Fruit fly (Drosophila melanogaster) whole organism, embryonic: Measurements from ENCODE around the gene Nxf3.
A peak's percentile ranks its signal among the peaks of the same experiment; 100 is the strongest.

ENCODE experiments used
- Aef1 ChIP-seq: fragments of 200-800 bp; sonication (Bioruptor generic); IDR thresholded peaks from 3 replicates; pipeline ENCODE4 v1.3.6; 2022; ENCODE audit warnings: missing biosample characterization, missing genetic modification characterization
- B-H2 ChIP-seq: fragments of 200-800 bp; sonication (Bioruptor generic); optimal IDR thresholded peaks from 2 replicates; lab custom pipeline; 2018; ENCODE audit warnings: missing biosample characterization, mild to moderate bottlenecking, missing genetic modification characterization
- Bdp1 ChIP-seq: fragments of 200-800 bp; sonication (Bioruptor generic); optimal IDR thresholded peaks from 3 replicates; lab custom pipeline; 2016; ENCODE audit warnings: missing biosample characterization, missing genetic modification characterization
- Bgb ChIP-seq: fragments of 200-800 bp; sonication (Bioruptor generic); IDR thresholded peaks from 2 replicates; pipeline ENCODE4 v1.3.6; 2022; ENCODE audit warnings: missing biosample characterization, missing genetic modification characterization; ENCODE audit not compliant: partially characterized antibody
- Blimp-1 ChIP-seq: fragments of 200-800 bp; sonication (Bioruptor generic); optimal IDR thresholded peaks from 3 replicates; lab custom pipeline; 2018; ENCODE audit warnings: missing biosample characterization, missing genetic modification characterization, mild to moderate bottlenecking, moderate library complexity, missing genetic modification reagents
- CG10321 ChIP-seq: fragments of 200-800 bp; sonication (Bioruptor generic); IDR thresholded peaks from 2 replicates; pipeline ENCODE4 v1.3.6; 2022; ENCODE audit warnings: missing biosample characterization, missing genetic modification characterization
- CG10366 ChIP-seq: fragments of 200-800 bp; sonication (Bioruptor generic); IDR thresholded peaks from 2 replicates; pipeline ENCODE4 v1.3.6; 2022; ENCODE audit warnings: missing biosample characterization, missing genetic modification characterization
- CG10959 ChIP-seq: fragments of 200-800 bp; sonication (Bioruptor generic); IDR thresholded peaks from 2 replicates; pipeline ENCODE4 v1.3.6; 2022; ENCODE audit warnings: missing biosample characterization, missing genetic modification characterization
- CG11247 ChIP-seq: fragments of 200-800 bp; sonication (Bioruptor generic); IDR thresholded peaks from 2 replicates; pipeline ENCODE4 v1.3.6; 2022; ENCODE audit warnings: missing biosample characterization, missing genetic modification characterization
- CG13123 ChIP-seq: fragments of 200-800 bp; sonication (Bioruptor generic); optimal IDR thresholded peaks from 2 replicates; lab custom pipeline; 2016; ENCODE audit warnings: missing biosample characterization, missing genetic modification characterization
- CG13775 ChIP-seq: fragments of 200-800 bp; sonication (Bioruptor generic); optimal IDR thresholded peaks from 3 replicates; lab custom pipeline; 2017; ENCODE audit warnings: missing biosample characterization, mild to moderate bottlenecking, missing genetic modification characterization
- CG15514 ChIP-seq: fragments of 200-800 bp; sonication (Bioruptor generic); optimal IDR thresholded peaks from 3 replicates; lab custom pipeline; 2017; ENCODE audit warnings: missing biosample characterization, missing genetic modification characterization, mild to moderate bottlenecking, moderate library complexity, missing genetic modification reagents
- CG16815 ChIP-seq: fragments of 200-800 bp; sonication (Bioruptor generic); optimal IDR thresholded peaks from 3 replicates; lab custom pipeline; 2017; ENCODE audit warnings: missing biosample characterization, mild to moderate bottlenecking, missing genetic modification characterization
- CG16863 ChIP-seq: fragments of 200-800 bp; sonication (Bioruptor generic); optimal IDR thresholded peaks from 3 replicates; lab custom pipeline; 2016; ENCODE audit warnings: missing biosample characterization, missing genetic modification characterization
- CG17385 ChIP-seq: fragments of 200-800 bp; sonication (Bioruptor generic); optimal IDR thresholded peaks from 3 replicates; lab custom pipeline; 2018; ENCODE audit warnings: missing biosample characterization, mild to moderate bottlenecking, missing genetic modification characterization
- CG17912 ChIP-seq: fragments of 200-800 bp; sonication (Bioruptor generic); optimal IDR thresholded peaks from 2 replicates; lab custom pipeline; 2018; ENCODE audit warnings: missing biosample characterization, mild to moderate bottlenecking, missing genetic modification characterization
- CG1792 ChIP-seq: fragments of 200-800 bp; sonication (Bioruptor generic); optimal IDR thresholded peaks from 2 replicates; lab custom pipeline; 2016; ENCODE audit warnings: missing biosample characterization, missing genetic modification characterization
- CG1832 ChIP-seq: fragments of 200-800 bp; sonication (Bioruptor generic); optimal IDR thresholded peaks from 2 replicates; lab custom pipeline; 2017; ENCODE audit warnings: missing biosample characterization, mild to moderate bottlenecking, missing genetic modification characterization, inconsistent platforms
- CG2116 ChIP-seq: fragments of 200-800 bp; sonication (Bioruptor generic); optimal IDR thresholded peaks from 3 replicates; lab custom pipeline; 2018; ENCODE audit warnings: missing biosample characterization, mild to moderate bottlenecking, missing genetic modification characterization
- CG2199 ChIP-seq: fragments of 200-800 bp; sonication (Bioruptor generic); IDR thresholded peaks from 3 replicates; pipeline ENCODE4 v1.3.6; 2022; ENCODE audit warnings: missing biosample characterization, missing genetic modification characterization
- CG30020 ChIP-seq: fragments of 200-800 bp; optimal IDR thresholded peaks from 2 replicates; lab custom pipeline; 2019; ENCODE audit warnings: missing biosample characterization, mild to moderate bottlenecking, missing genetic modification characterization, moderate library complexity
- CG31441 ChIP-seq: fragments of 200-800 bp; sonication (Bioruptor generic); IDR thresholded peaks from 2 replicates; pipeline ENCODE4 v1.3.6; 2022; ENCODE audit warnings: missing biosample characterization, missing genetic modification characterization
- CG33213 ChIP-seq: fragments of 200-800 bp; sonication (Bioruptor generic); optimal IDR thresholded peaks from 3 replicates; lab custom pipeline; 2016; ENCODE audit warnings: missing biosample characterization, missing genetic modification characterization
- CG33557 ChIP-seq: fragments of 200-800 bp; sonication (Bioruptor generic); optimal IDR thresholded peaks from 2 replicates; lab custom pipeline; 2019; ENCODE audit warnings: missing biosample characterization, mild to moderate bottlenecking, missing genetic modification characterization, moderate library complexity
- CG34422 ChIP-seq: fragments of 200-800 bp; sonication (Bioruptor generic); IDR thresholded peaks from 3 replicates; pipeline ENCODE4 v1.3.6; 2022; ENCODE audit warnings: missing biosample characterization, missing genetic modification characterization
- CG5180 ChIP-seq: fragments of 200-800 bp; sonication (Bioruptor generic); optimal IDR thresholded peaks from 3 replicates; lab custom pipeline; 2017; ENCODE audit warnings: missing biosample characterization, missing genetic modification characterization, mild to moderate bottlenecking, moderate library complexity, missing genetic modification reagents
- CG7372 ChIP-seq: fragments of 200-800 bp; sonication (Bioruptor generic); IDR thresholded peaks from 2 replicates; pipeline ENCODE4 v1.3.6; 2022; ENCODE audit warnings: missing biosample characterization, missing genetic modification characterization
- CHES-1-like ChIP-seq: fragments of 200-800 bp; sonication (Bioruptor generic); optimal IDR thresholded peaks from 2 replicates; lab custom pipeline; 2016; ENCODE audit warnings: missing biosample characterization, missing genetic modification characterization
- CoRest ChIP-seq: fragments of 200-800 bp; sonication (Bioruptor generic); optimal IDR thresholded peaks from 3 replicates; lab custom pipeline; 2018; ENCODE audit warnings: missing biosample characterization, mild to moderate bottlenecking, missing genetic modification characterization, moderate library complexity
- Doc2 ChIP-seq: fragments of 200-800 bp; sonication (Bioruptor generic); IDR thresholded peaks from 2 replicates; pipeline ENCODE4 v1.3.6; 2022; ENCODE audit warnings: missing biosample characterization, missing genetic modification characterization
- Max ChIP-seq: fragments of 200-800 bp; sonication (Bioruptor generic); optimal IDR thresholded peaks from 2 replicates; lab custom pipeline; 2016; ENCODE audit warnings: missing biosample characterization, mild to moderate bottlenecking, missing genetic modification characterization
- Ptx1 ChIP-seq: fragments of 200-800 bp; sonication (Bioruptor generic); IDR thresholded peaks from 2 replicates; pipeline ENCODE4 v1.3.6; 2022; ENCODE audit warnings: missing biosample characterization, missing genetic modification characterization
- Rfx ChIP-seq: fragments of 200-800 bp; sonication (Bioruptor generic); IDR thresholded peaks from 2 replicates; pipeline ENCODE4 v1.3.6; 2022; ENCODE audit warnings: missing biosample characterization, missing genetic modification characterization
- caup ChIP-seq: fragments of 200-800 bp; sonication (Bioruptor generic); optimal IDR thresholded peaks from 3 replicates; lab custom pipeline; 2017; ENCODE audit warnings: missing biosample characterization, mild to moderate bottlenecking, missing genetic modification characterization, moderate library complexity; ENCODE audit not compliant: severe bottlenecking
- cwo ChIP-seq: fragments of 200-800 bp; sonication (Bioruptor generic); optimal IDR thresholded peaks from 3 replicates; lab custom pipeline; 2017; ENCODE audit warnings: missing biosample characterization, missing genetic modification characterization, mild to moderate bottlenecking, moderate library complexity, missing genetic modification reagents
- ewg ChIP-seq: fragments of 200-800 bp; sonication (Bioruptor generic); optimal IDR thresholded peaks from 3 replicates; lab custom pipeline; 2017; ENCODE audit warnings: mild to moderate bottlenecking, missing biosample characterization, missing genetic modification reagents, missing genetic modification characterization
- gt ChIP-seq: fragments of 200-800 bp; sonication (Bioruptor generic); IDR thresholded peaks from 2 replicates; pipeline ENCODE4 v1.3.6; 2022; ENCODE audit warnings: missing biosample characterization, missing genetic modification characterization
- insv ChIP-seq, 2 experiments: fragments of 200-800 bp; sonication (Bioruptor generic); optimal IDR thresholded peaks; 3 replicates each; lab custom pipeline; 2016 to 2018; ENCODE audit warnings: missing biosample characterization in 2 of 2, missing genetic modification characterization in 2 of 2
- lab ChIP-seq: fragments of 200-800 bp; sonication (Bioruptor generic); optimal IDR thresholded peaks from 3 replicates; lab custom pipeline; 2017; ENCODE audit warnings: missing biosample characterization, missing genetic modification characterization, mild to moderate bottlenecking, moderate library complexity, missing genetic modification reagents
- lmd ChIP-seq: fragments of 200-800 bp; sonication (Bioruptor generic); IDR thresholded peaks from 2 replicates; pipeline ENCODE4 v1.3.6; 2022; ENCODE audit warnings: missing biosample characterization, missing genetic modification characterization
- mld ChIP-seq: fragments of 200-800 bp; sonication (Bioruptor generic); IDR thresholded peaks from 3 replicates; pipeline ENCODE4 v1.3.6; 2022; ENCODE audit warnings: missing biosample characterization, missing genetic modification characterization; ENCODE audit not compliant: partially characterized antibody
- nerfin-1 ChIP-seq: fragments of 200-800 bp; sonication (Bioruptor generic); optimal IDR thresholded peaks from 3 replicates; lab custom pipeline; 2019; ENCODE audit warnings: missing biosample characterization, mild to moderate bottlenecking, missing genetic modification characterization, moderate library complexity
- nom ChIP-seq: fragments of 200-800 bp; sonication (Bioruptor generic); optimal IDR thresholded peaks from 2 replicates; lab custom pipeline; 2017; ENCODE audit warnings: missing biosample characterization, missing genetic modification characterization, mild to moderate bottlenecking, moderate library complexity, missing genetic modification reagents
- otp ChIP-seq: fragments of 200-800 bp; sonication (Bioruptor generic); IDR thresholded peaks from 3 replicates; pipeline ENCODE4, ENCODE4 v1.3.6; 2022; ENCODE audit warnings: missing biosample characterization, missing genetic modification characterization
- pfk ChIP-seq: fragments of 200-800 bp; sonication (Bioruptor generic); optimal IDR thresholded peaks from 2 replicates; lab custom pipeline; 2018; ENCODE audit warnings: missing biosample characterization, mild to moderate bottlenecking, missing genetic modification characterization, moderate library complexity
- pzg ChIP-seq: fragments of 200-800 bp; sonication (Bioruptor generic); optimal IDR thresholded peaks from 3 replicates; lab custom pipeline; 2018; ENCODE audit warnings: missing biosample characterization, mild to moderate bottlenecking, missing genetic modification characterization, moderate library complexity
- sd ChIP-seq: fragments of 200-800 bp; sonication (Bioruptor generic); optimal IDR thresholded peaks from 3 replicates; lab custom pipeline; 2018; ENCODE audit warnings: missing biosample characterization, mild to moderate bottlenecking, missing genetic modification characterization, moderate library complexity
- sug ChIP-seq: fragments of 200-800 bp; optimal IDR thresholded peaks from 2 replicates; lab custom pipeline; 2019; ENCODE audit warnings: missing biosample characterization, mild to moderate bottlenecking, missing genetic modification characterization, moderate library complexity
- wek ChIP-seq: fragments of 200-800 bp; sonication (Bioruptor generic); optimal IDR thresholded peaks from 3 replicates; lab custom pipeline; 2018; ENCODE audit warnings: missing biosample characterization, mild to moderate bottlenecking, missing genetic modification characterization, moderate library complexity

Gene Nxf3

dm6 chr3L:14004041-14004407 is 39.0 kb downstream of the Nxf3 start (continued):
- TF ChIP-seq wek (GFP tag; lab: Kevin White, UChicago) (peak; percentile 11), lab (GFP tag; lab: Kevin White, UChicago) (peak; percentile 20), CG15514 (GFP tag; lab: Kevin White, UChicago) (peak; percentile 19), nerfin-1 (tag; lab: Kevin White, UChicago) (peak; percentile 64), CG7372 (GFP tag; lab: Robert Waterston, UW) (no peak), CG10366 (GFP tag; lab: Robert Waterston, UW) (peak; percentile 13; the same call in 1 of the 2 replicates), CG10321 (peak; percentile 99), nom (GFP tag; lab: Kevin White, UChicago) (peak; percentile 42), CG13123 (GFP tag; lab: Kevin White, UChicago) (peak; percentile 25), pfk (GFP tag; lab: Kevin White, UChicago) (peak; percentile 55), CG34422 (GFP tag; lab: Robert Waterston, UW) (peak; percentile 74), mld (no peak), CG1832 (GFP tag; lab: Kevin White, UChicago) (peak; percentile 86), Aef1 (GFP tag; lab: Robert Waterston, UW) (no peak), CG5180 (GFP tag; lab: Kevin White, UChicago) (no peak), Bgb (GFP tag; lab: Robert Waterston, UW) (0 out of 2 replicates have a peak, but pooled peaks have one; percentile 44), CG17912 (GFP tag; lab: Kevin White, UChicago) (peak; percentile 82), otp (peak; percentile 60; the same call in 1 of the 3 replicates), cwo (peak; percentile 21), pzg (GFP tag; lab: Kevin White, UChicago) (peak; percentile 54), caup (peak; percentile 58), Rfx (GFP tag; lab: Robert Waterston, UW) (peak; percentile 52), ewg (GFP tag; lab: Kevin White, UChicago) (peak; percentile 99), CG2116 (GFP tag; lab: Kevin White, UChicago) (peak; percentile 17), CG13775 (GFP tag; lab: Kevin White, UChicago) (peak; percentile 4), sd (tag; lab: Kevin White, UChicago) (peak; percentile 78), B-H2 (GFP tag; lab: Kevin White, UChicago) (peak; percentile 74), CG33213 (GFP tag; lab: Kevin White, UChicago) (peak; percentile 36), CHES-1-like (GFP tag; lab: Kevin White, UChicago) (peak; percentile 61), CG10959 (GFP tag; lab: Robert Waterston, UW) (0 out of 2 replicates have a peak, but pooled peaks have one; percentile 28), Ptx1 (no peak), Bdp1 (GFP tag; lab: Kevin White, UChicago) (peak; percentile 30), gt (peak; percentile 45; the same call in 1 of the 2 replicates), Max (GFP tag; lab: Kevin White, UChicago) (peak; percentile 15), CG1792 (GFP tag; lab: Kevin White, UChicago) (no peak), Blimp-1 (peak; percentile 30), Doc2 (GFP tag; lab: Robert Waterston, UW) (no peak), CG33557 (GFP tag; lab: Kevin White, UChicago) (peak; percentile 37), CG16815 (GFP tag; lab: Kevin White, UChicago) (no peak), sug (peak; percentile 21), CG17385 (peak; percentile 64), CG30020 (tag; lab: Kevin White, UChicago) (peak; percentile 4), insv (GFP tag; optimal IDR thresholded peaks at IDR 0.05; lab: Kevin White, UChicago) (peak in 1 of 2 experiments; percentile 29), CoRest (tag; lab: Kevin White, UChicago) (no peak), CG16863 (GFP tag; lab: Kevin White, UChicago) (no peak), CG2199 (GFP tag; lab: Robert Waterston, UW) (peak; percentile 64; the same call in 2 of the 3 replicates), CG11247 (peak; percentile 40; the same call in 1 of the 2 replicates), CG31441 (no peak), lmd (0 out of 2 replicates have a peak, but pooled peaks have one; percentile 16)
